Fruit fly (Drosophila melanogaster) whole organism, wandering third instar larva: Measurements from ENCODE around the gene trn.
A peak's percentile ranks its signal among the peaks of the same experiment; 100 is the strongest.

Experiments used
- Abd-B ChIP-seq: fragments of >200 bp; optimal IDR thresholded peaks from 2 replicates; lab custom pipeline; 2017; ENCODE audit warnings: missing biosample characterization, missing genetic modification characterization
- CG32264 ChIP-seq: fragments of 200-800 bp; sonication (Bioruptor generic); optimal IDR thresholded peaks from 2 replicates; lab custom pipeline; 2016; ENCODE audit warnings: missing biosample characterization, missing genetic modification characterization
- CG9705 ChIP-seq: fragments of 200-800 bp; sonication (Bioruptor generic); optimal IDR thresholded peaks from 2 replicates; lab custom pipeline; 2018; ENCODE audit warnings: missing biosample characterization, mild to moderate bottlenecking, missing genetic modification characterization
- CrebA ChIP-seq: fragments of 200-800 bp; sonication (Bioruptor generic); optimal IDR thresholded peaks from 2 replicates; lab custom pipeline; 2016; ENCODE audit warnings: missing biosample characterization, mild to moderate bottlenecking, missing genetic modification characterization, borderline replicate concordance
- Dfd ChIP-seq: fragments of >200 bp; optimal IDR thresholded peaks from 2 replicates; lab custom pipeline; 2017; ENCODE audit warnings: missing biosample characterization, missing genetic modification characterization
- Dif ChIP-seq: fragments of 200-275, 200-300 bp; sonication (Bioruptor generic); optimal IDR thresholded peaks from 2 replicates; lab custom pipeline; 2018; ENCODE audit warnings: missing biosample characterization, missing genetic modification characterization; ENCODE audit not compliant: partially characterized antibody
- GATAd ChIP-seq: sonication (Bioruptor generic); optimal IDR thresholded peaks from 2 replicates; lab custom pipeline; 2016; ENCODE audit warnings: missing biosample characterization, missing genetic modification characterization
- HLH106 ChIP-seq: fragments of 200-800 bp; optimal IDR thresholded peaks from 3 replicates; lab custom pipeline; 2019; ENCODE audit warnings: missing biosample characterization, mild to moderate bottlenecking, missing genetic modification characterization, moderate library complexity
- Hnf4 ChIP-seq: fragments of 200-800 bp; sonication (Bioruptor generic); optimal IDR thresholded peaks from 2 replicates; lab custom pipeline; 2016; ENCODE audit warnings: missing biosample characterization, mild to moderate bottlenecking, missing genetic modification characterization
- Hr78 ChIP-seq: fragments of >200 bp; optimal IDR thresholded peaks from 2 replicates; lab custom pipeline; 2017; ENCODE audit warnings: missing biosample characterization, missing genetic modification characterization
- Hr83 ChIP-seq: fragments of 200-300 bp; sonication (Bioruptor generic); optimal IDR thresholded peaks from 2 replicates; lab custom pipeline; 2016; ENCODE audit warnings: missing biosample characterization, mild to moderate bottlenecking, missing genetic modification characterization, moderate library complexity; ENCODE audit not compliant: poor library complexity, severe bottlenecking
- Jra ChIP-seq: sonication (Bioruptor generic); optimal IDR thresholded peaks from 2 replicates; lab custom pipeline; 2016; ENCODE audit warnings: missing biosample characterization, missing genetic modification characterization
- Mio ChIP-seq: sonication (Bioruptor generic); optimal IDR thresholded peaks from 2 replicates; lab custom pipeline; 2016; ENCODE audit warnings: missing biosample characterization, missing genetic modification characterization
- Myc ChIP-seq: fragments of >200 bp; optimal IDR thresholded peaks from 2 replicates; lab custom pipeline; 2017
- N ChIP-seq: fragments of >200 bp; optimal IDR thresholded peaks from 2 replicates; lab custom pipeline; 2018; ENCODE audit warnings: missing biosample characterization, missing external identifiers, missing genetic modification characterization
- OdsH ChIP-seq: fragments of 200-800 bp; sonication (Bioruptor generic); optimal IDR thresholded peaks from 2 replicates; lab custom pipeline; 2016; ENCODE audit warnings: missing biosample characterization, mild to moderate bottlenecking, missing genetic modification characterization
- Rel ChIP-seq, 2 experiments: fragments of 200-800 bp; sonication (Bioruptor generic) in 1 of 2; optimal IDR thresholded peaks; 2 replicates in 1 of 2; 3 replicates in 1 of 2; lab custom pipeline; 2016 to 2019; ENCODE audit warnings: mild to moderate bottlenecking in 2 of 2, missing biosample characterization in 2 of 2, missing genetic modification characterization in 2 of 2, moderate library complexity in 1 of 2
- Sp1 ChIP-seq: fragments of 200-800 bp; sonication (Bioruptor generic); optimal IDR thresholded peaks from 3 replicates; lab custom pipeline; 2019; ENCODE audit warnings: missing biosample characterization, mild to moderate bottlenecking, missing genetic modification characterization, moderate library complexity
- Vsx2 ChIP-seq: fragments of 200-300, 225-300 bp; sonication (Bioruptor generic); optimal IDR thresholded peaks from 2 replicates; lab custom pipeline; 2018; ENCODE audit warnings: missing biosample characterization, missing genetic modification characterization; ENCODE audit not compliant: partially characterized antibody
- br ChIP-seq: fragments of 200-800 bp; sonication (Bioruptor generic); optimal IDR thresholded peaks from 2 replicates; lab custom pipeline; 2016; ENCODE audit warnings: missing biosample characterization, missing genetic modification characterization
- brk ChIP-seq: fragments of 200-800 bp; sonication (Bioruptor generic); optimal IDR thresholded peaks from 2 replicates; lab custom pipeline; 2016; ENCODE audit warnings: missing biosample characterization, mild to moderate bottlenecking, missing genetic modification characterization
- dl ChIP-seq, 2 experiments: fragments of 175-275, 200-275 bp in 1 of 2; fragments of 200-275 bp in 1 of 2; sonication (Bioruptor generic); optimal IDR thresholded peaks; lab custom pipeline; 2018; ENCODE audit warnings: mild to moderate bottlenecking in 2 of 2, missing biosample characterization in 2 of 2, missing genetic modification characterization in 2 of 2, moderate library complexity in 2 of 2; ENCODE audit not compliant: partially characterized antibody in 2 of 2, insufficient read depth in 1 of 2
- dmrt93B ChIP-seq: fragments of 200-800 bp; sonication (Bioruptor generic); optimal IDR thresholded peaks from 2 replicates; lab custom pipeline; 2018; ENCODE audit warnings: missing biosample characterization, mild to moderate bottlenecking, missing genetic modification characterization
- dsf ChIP-seq: sonication (Bioruptor generic); optimal IDR thresholded peaks from 2 replicates; lab custom pipeline; 2016; ENCODE audit warnings: missing biosample characterization, missing genetic modification characterization, borderline replicate concordance
- ey ChIP-seq: fragments of 200-800 bp; sonication (Bioruptor generic); optimal IDR thresholded peaks from 2 replicates; lab custom pipeline; 2016; ENCODE audit warnings: missing biosample characterization, missing genetic modification characterization
- foxo ChIP-seq, 2 experiments: fragments of 200-800 bp; sonication (Bioruptor generic); optimal IDR thresholded peaks; 2 replicates in 1 of 2; 3 replicates in 1 of 2; lab custom pipeline; 2016 to 2017; ENCODE audit warnings: missing biosample characterization in 2 of 2, missing genetic modification characterization in 2 of 2
- fru ChIP-seq: fragments of 200-800 bp; sonication (Bioruptor generic); optimal IDR thresholded peaks from 3 replicates; lab custom pipeline; 2016; ENCODE audit warnings: missing biosample characterization, mild to moderate bottlenecking, missing genetic modification characterization
- h ChIP-seq: fragments of 200-800 bp; sonication (Bioruptor generic); optimal IDR thresholded peaks from 3 replicates; lab custom pipeline; 2016; ENCODE audit warnings: missing biosample characterization, mild to moderate bottlenecking, missing genetic modification characterization
- jim ChIP-seq: fragments of 175-275, 200-325 bp; sonication (Bioruptor generic); optimal IDR thresholded peaks from 2 replicates; lab custom pipeline; 2016; ENCODE audit warnings: missing biosample characterization, mild to moderate bottlenecking, missing genetic modification characterization
- lola ChIP-seq: fragments of >200 bp; optimal IDR thresholded peaks from 2 replicates; lab custom pipeline; 2017; ENCODE audit warnings: missing biosample characterization, missing genetic modification characterization
- pan ChIP-seq: fragments of >200 bp; optimal IDR thresholded peaks from 2 replicates; lab custom pipeline; 2017
- psq ChIP-seq: fragments of 200-800 bp; sonication (Bioruptor generic); optimal IDR thresholded peaks from 3 replicates; lab custom pipeline; 2017; ENCODE audit warnings: missing biosample characterization, mild to moderate bottlenecking, missing genetic modification characterization, moderate library complexity
- rgr ChIP-seq: fragments of 200-800 bp; sonication (Bioruptor generic); optimal IDR thresholded peaks from 3 replicates; lab custom pipeline; 2016; ENCODE audit warnings: missing biosample characterization, mild to moderate bottlenecking, missing genetic modification characterization
- sage ChIP-seq: fragments of 200-800 bp; sonication (Bioruptor generic); optimal IDR thresholded peaks from 2 replicates; lab custom pipeline; 2016; ENCODE audit warnings: missing biosample characterization, mild to moderate bottlenecking, missing genetic modification characterization
- sv ChIP-seq: fragments of 200-800 bp; sonication (Bioruptor generic); optimal IDR thresholded peaks from 3 replicates; lab custom pipeline; 2016; ENCODE audit warnings: missing biosample characterization, missing genetic modification characterization
- tai ChIP-seq: sonication (Bioruptor generic); optimal IDR thresholded peaks from 2 replicates; lab custom pipeline; 2016; ENCODE audit warnings: missing biosample characterization, missing genetic modification characterization
- usp ChIP-seq: fragments of >200 bp; optimal IDR thresholded peaks from 2 replicates; lab custom pipeline; 2017; ENCODE audit warnings: missing biosample characterization, missing genetic modification characterization
- woc ChIP-seq: sonication (Bioruptor generic); optimal IDR thresholded peaks from 2 replicates; lab custom pipeline; 2016; ENCODE audit warnings: missing biosample characterization, mild to moderate bottlenecking, missing genetic modification characterization

The trn gene

DNA sequence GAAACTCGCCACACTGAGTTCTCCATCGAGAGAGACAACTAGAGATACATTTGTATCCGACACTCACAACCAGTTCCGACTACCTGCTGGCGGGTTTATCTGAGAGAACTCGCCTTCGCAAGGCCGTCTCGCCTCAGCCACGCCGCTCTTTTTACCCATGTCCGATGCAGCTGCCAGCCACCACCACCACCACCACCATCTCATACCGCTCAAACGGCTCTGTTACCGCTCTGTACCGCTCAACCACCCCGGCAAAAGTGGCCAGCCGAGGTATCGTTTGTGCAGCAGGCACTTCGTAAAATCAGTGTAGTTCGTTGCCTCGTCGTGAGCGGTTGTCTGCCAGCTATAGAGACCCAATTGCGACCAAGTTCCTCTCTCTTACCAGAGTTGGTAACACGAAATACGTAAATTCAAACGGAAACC is at the start of gene trn:
Gene trn (plus strand): TSS at position 302 of the 423 bp plus-strand sequence.
- TF ChIP-seq rgr (GFP tag; lab: Kevin White, UChicago) (peak; percentile 33), brk (GFP tag; lab: Kevin White, UChicago) (no peak), GATAd (GFP tag; lab: Kevin White, UChicago) (no peak), br (GFP tag; lab: Kevin White, UChicago) (peak; percentile 12), Hr78 (GFP tag; lab: Kevin White, UChicago) (no peak), Sp1 (GFP tag; lab: Kevin White, UChicago) (peak; percentile 28), Dif (GFP tag; lab: Kevin White, UChicago) (peak; percentile 82), sage (no peak), dl (GFP tag; optimal IDR thresholded peaks at IDR 0.05; lab: Kevin White, UChicago; ENCODE audit: insufficient read depth in 1 of 2, partially characterized antibody in 2 of 2) (peak; percentile 44 to 63), HLH106 (tag; lab: Kevin White, UChicago) (peak; percentile 11), Rel (GFP tag; optimal IDR thresholded peaks at IDR 0.05; lab: Kevin White, UChicago) (peak; percentile 39), Rel (tag; optimal IDR thresholded peaks at IDR 0.05; lab: Kevin White, UChicago) (no peak), tai (GFP tag; lab: Kevin White, UChicago) (no peak), psq (no peak), foxo (GFP tag; optimal IDR thresholded peaks at IDR 0.05; lab: Kevin White, UChicago) (peak in 1 of 2 experiments; percentile 13), jim (GFP tag; lab: Kevin White, UChicago) (no peak), Hr83 (peak; percentile 74), CrebA (GFP tag; lab: Kevin White, UChicago) (no peak), Jra (GFP tag; lab: Kevin White, UChicago) (no peak), lola (no peak), CG32264 (no peak), Vsx2 (GFP tag; lab: Kevin White, UChicago) (peak; percentile 40), ey (GFP tag; lab: Kevin White, UChicago) (no peak), Myc (lab: Kevin White, UChicago) (no peak), sv (GFP tag; lab: Kevin White, UChicago) (no peak), woc (GFP tag; lab: Kevin White, UChicago) (no peak), Hnf4 (GFP tag; lab: Kevin White, UChicago) (peak; percentile 13), CG9705 (GFP tag; lab: Kevin White, UChicago) (no peak), usp (GFP tag; lab: Kevin White, UChicago) (no peak), Mio (GFP tag; lab: Kevin White, UChicago) (no peak), dmrt93B (GFP tag; lab: Kevin White, UChicago) (no peak), dsf (GFP tag; lab: Kevin White, UChicago) (no peak), OdsH (GFP tag; lab: Kevin White, UChicago) (peak; percentile 12), Abd-B (GFP tag; lab: Kevin White, UChicago) (no peak), pan (lab: Kevin White, UChicago) (no peak), fru (GFP tag; lab: Kevin White, UChicago) (peak; percentile 25), N (GFP tag; lab: Kevin White, UChicago) (no peak), h (GFP tag; lab: Kevin White, UChicago) (peak; percentile 50), Dfd (GFP tag; lab: Kevin White, UChicago) (no peak)

dm6 chr3L:13064346-13064745 is 49.7 kb upstream of the trn start:
- TF ChIP-seq Myc (lab: Kevin White, UChicago) (no peak), ey (GFP tag; lab: Kevin White, UChicago) (no peak), Sp1 (GFP tag; lab: Kevin White, UChicago) (no peak), GATAd (GFP tag; lab: Kevin White, UChicago) (no peak), HLH106 (tag; lab: Kevin White, UChicago) (no peak), br (GFP tag; lab: Kevin White, UChicago) (no peak)
